Worm (Caenorhabditis elegans) whole organism, L4/young adult: ENCODE data around the gene F20B10.3.

Experiments used
- W03F9.2 ChIP-seq: fragments of 150-350 bp; optimal IDR thresholded peaks from 2 replicates; lab custom pipeline; 2014; ENCODE audit warnings: missing biosample characterization, missing genetic modification characterization
- dao-5 ChIP-seq: sonication (generic microtip); optimal IDR thresholded peaks from 2 replicates; lab custom pipeline; 2016; ENCODE audit warnings: missing genotype, missing genetic modification characterization, moderate library complexity, missing compliant biosample characterization
- him-1 ChIP-seq: sonication (generic microtip); optimal IDR thresholded peaks from 2 replicates; lab custom pipeline; 2016; ENCODE audit warnings: missing genotype, missing genetic modification reagents, missing genetic modification characterization, missing compliant biosample characterization

Gene F20B10.3

ce11 chrIV:12212814-12213213 lies 44.8 kb downstream of the F20B10.3 start:
- TF ChIP-seq dao-5 (tag; lab: Kevin White, UChicago) (no peak), him-1 (no peak), W03F9.2 (tag; lab: Kevin White, UChicago) (no peak)

ce11 chrIV:12215762-12216295 lies 47.8 kb downstream of the F20B10.3 start, which contains the start of gene phy-2:
Gene phy-2 (minus strand): TSS chrIV:12215987.
- TF ChIP-seq him-1: no peak
- TF ChIP-seq W03F9.2 (tag; lab: Kevin White, UChicago): no peak
- no peak for TF ChIP-seq dao-5 (tag; lab: Kevin White, UChicago)

ce11 chrIV:12217142-12217541 lies 49.1 kb downstream of the F20B10.3 start:
- no peak for TF ChIP-seq W03F9.2 (tag; lab: Kevin White, UChicago)
- TF ChIP-seq him-1: no peak
- TF ChIP-seq dao-5 (tag; lab: Kevin White, UChicago): no peak

DNA sequence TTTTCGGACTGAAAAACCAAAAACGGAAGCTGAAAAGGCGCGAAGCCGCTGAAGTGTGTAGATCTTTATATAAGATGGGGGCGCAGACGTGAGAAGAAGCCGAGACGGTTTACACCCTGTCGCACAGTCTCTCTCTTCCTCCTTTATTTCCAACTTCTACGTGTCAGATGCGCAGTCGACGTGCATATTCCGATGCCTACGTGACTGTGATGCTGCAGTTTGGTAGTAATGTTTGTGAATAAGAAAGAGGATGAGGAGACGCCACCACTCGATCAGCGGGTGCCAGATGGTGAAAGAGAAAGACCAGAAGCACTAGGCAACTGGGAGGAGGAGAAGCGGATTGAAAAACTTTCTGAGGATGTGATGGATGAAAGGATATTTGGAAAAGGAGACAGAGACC lies 50.2 kb downstream of the F20B10.3 start:
- TF ChIP-seq W03F9.2 (tag; lab: Kevin White, UChicago) (no peak), dao-5 (tag; lab: Kevin White, UChicago) (no peak), him-1 (no peak)
